Worm (Caenorhabditis elegans): Measurements from ENCODE around the gene T15B12.2.

Gene T15B12.2

ce11 chrIII:5343555-5343954, 41.9 kb upstream of the T15B12.2 start:
- no peak for TF ChIP-seq aly-2 (tag; optimal IDR thresholded peaks at IDR 0.05)
- TF ChIP-seq R02D3.7 (tag; optimal IDR thresholded peaks at IDR 0.05), result no peak
- TF ChIP-seq nhr-77 (tag; optimal IDR thresholded peaks at IDR 0.05), result no peak
- TF ChIP-seq crh-2 (tag; optimal IDR thresholded peaks at IDR 0.05), result no peak
- TF ChIP-seq elt-1 (tag; optimal IDR thresholded peaks at IDR 0.05), result no peak
- TF ChIP-seq fos-1 (tag; optimal IDR thresholded peaks at IDR 0.05), result no peak
- no peak for TF ChIP-seq lin-39 (tag; optimal IDR thresholded peaks at IDR 0.05)
- no peak for TF ChIP-seq nhr-25 (tag; optimal IDR thresholded peaks at IDR 0.05)
- no peak for TF ChIP-seq C34F6.9 (tag; optimal IDR thresholded peaks at IDR 0.05)
- no peak for TF ChIP-seq egl-27 (tag; optimal IDR thresholded peaks at IDR 0.05)
- no peak for TF ChIP-seq ama-1 (optimal IDR thresholded peaks at IDR 0.05)
- TF ChIP-seq unc-62 (GFP tag; optimal IDR thresholded peaks at IDR 0.05), result no peak
- TF ChIP-seq nhr-237 (tag; optimal IDR thresholded peaks at IDR 0.05), result no peak
- no peak for TF ChIP-seq nhr-12 (tag; optimal IDR thresholded peaks at IDR 0.05)
- no peak for TF ChIP-seq sma-3 (GFP tag; optimal IDR thresholded peaks at IDR 0.05)

- TF ChIP-seq unc-55 (GFP tag; optimal IDR thresholded peaks at IDR 0.05) (peak; percentile 31), lsy-2 (tag; optimal IDR thresholded peaks at IDR 0.05) (no peak)
Measured at ce11 chrIII:5341382-5341781, 39.7 kb upstream of the T15B12.2 start, which contains the start of gene ZK121.2. Gene ZK121.2, plus strand, starts transcription at chrIII:5341682.

- TF ChIP-seq nhr-11 (tag; optimal IDR thresholded peaks at IDR 0.05) (no peak), unc-55 (GFP tag; optimal IDR thresholded peaks at IDR 0.05) (peak; percentile 37)
Measured at ce11 chrIII:5340530-5340929, 38.8 kb upstream of the T15B12.2 start.

DNA sequence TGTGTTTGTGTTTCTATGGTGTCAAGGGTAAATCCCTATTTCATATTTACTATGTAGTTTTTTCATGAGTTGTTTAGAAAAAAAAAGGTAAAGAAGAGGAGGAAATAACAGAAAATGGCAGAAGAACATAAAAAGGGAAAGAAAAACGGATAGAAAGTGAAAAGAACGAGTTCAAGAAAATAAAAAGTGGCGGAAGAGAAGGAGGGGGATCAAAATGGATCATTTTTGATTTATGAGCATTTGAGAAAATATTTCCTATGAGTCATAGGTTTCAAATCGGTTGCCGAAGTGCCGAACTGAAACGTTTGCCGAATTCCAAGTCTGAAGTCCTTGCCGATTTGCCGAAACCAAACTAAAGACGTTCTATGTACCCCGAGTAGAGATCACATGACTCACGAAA, 37.1 kb upstream of the T15B12.2 start:
- TF ChIP-seq ZK546.5 (tag; optimal IDR thresholded peaks at IDR 0.05), result no peak
- peak; percentile 3 for TF ChIP-seq fos-1 (tag; optimal IDR thresholded peaks at IDR 0.05)
- no peak for TF ChIP-seq nhr-10 (tag; optimal IDR thresholded peaks at IDR 0.05)
- no peak for TF ChIP-seq mbf-1 (tag; optimal IDR thresholded peaks at IDR 0.05)
- peak; percentile 71 for TF ChIP-seq mab-5 (tag; optimal IDR thresholded peaks at IDR 0.05)
- no peak for TF ChIP-seq nhr-129 (tag; optimal IDR thresholded peaks at IDR 0.05)
- peak; percentile 52 for TF ChIP-seq unc-55 (GFP tag; optimal IDR thresholded peaks at IDR 0.05)
- TF ChIP-seq zag-1 (tag; optimal IDR thresholded peaks at IDR 0.05), result no peak

DNA sequence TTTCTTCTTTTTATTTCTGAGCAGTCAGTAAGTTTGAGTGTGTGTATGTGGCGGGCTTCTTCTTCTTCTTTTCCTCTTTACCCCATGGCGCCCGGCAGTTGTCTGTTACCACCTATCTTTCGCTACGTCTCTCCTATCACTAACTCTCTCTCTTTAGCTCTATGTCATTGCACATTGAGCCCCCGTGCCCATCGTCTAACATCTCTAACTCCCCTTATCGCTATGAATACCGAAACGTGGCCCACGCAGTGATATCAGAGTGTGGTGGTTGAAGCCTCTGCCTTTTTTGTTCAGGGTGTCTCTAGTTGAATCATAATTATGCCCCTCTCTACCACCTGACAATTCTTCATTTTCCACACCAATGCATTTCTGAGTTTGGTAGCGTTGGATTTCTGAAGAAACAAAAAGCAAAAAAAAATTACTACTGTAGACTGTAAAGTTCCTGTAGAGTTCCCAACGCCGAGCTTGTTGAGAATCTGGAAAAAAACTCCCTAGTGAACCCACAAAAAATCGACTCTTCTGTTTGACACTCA, 32.9 kb upstream of the T15B12.2 start:
- TF ChIP-seq F13H6.1 (tag; optimal IDR thresholded peaks at IDR 0.05), result peak; percentile 0
- peak; percentile 32 for TF ChIP-seq crh-2 (tag; optimal IDR thresholded peaks at IDR 0.05)
- TF ChIP-seq R02D3.7 (tag; optimal IDR thresholded peaks at IDR 0.05), result no peak
- TF ChIP-seq sma-9 (GFP tag; optimal IDR thresholded peaks at IDR 0.05), result peak; percentile 19
- TF ChIP-seq sma-9 (tag; optimal IDR thresholded peaks at IDR 0.05), result no peak
- TF ChIP-seq nhr-129 (tag; optimal IDR thresholded peaks at IDR 0.05), result peak; percentile 28
- TF ChIP-seq mdl-1 (tag; optimal IDR thresholded peaks at IDR 0.05), result no peak
- TF ChIP-seq fos-1 (tag; optimal IDR thresholded peaks at IDR 0.05), result peak; percentile 6
- TF ChIP-seq ztf-1 (GFP tag; conservative IDR thresholded peaks at IDR 0.05), result no peak

ce11 chrIII:5329372-5329771, 27.7 kb upstream of the T15B12.2 start:
- TF ChIP-seq R02D3.7 (tag; optimal IDR thresholded peaks at IDR 0.05) (no peak), nhr-11 (tag; optimal IDR thresholded peaks at IDR 0.05) (no peak), blmp-1 (tag; optimal IDR thresholded peaks at IDR 0.05; ENCODE audit: insufficient read depth) (no peak), ceh-82 (tag; optimal IDR thresholded peaks at IDR 0.05) (no peak), alr-1 (tag; optimal IDR thresholded peaks at IDR 0.05) (no peak), nhr-6 (tag; optimal IDR thresholded peaks at IDR 0.05) (no peak), mdl-1 (tag; optimal IDR thresholded peaks at IDR 0.05) (no peak), mbf-1 (tag; optimal IDR thresholded peaks at IDR 0.05) (no peak), snpc-4 (tag; optimal IDR thresholded peaks at IDR 0.05) (no peak), C34F6.9 (tag; optimal IDR thresholded peaks at IDR 0.05) (no peak), ceh-16 (tag; optimal IDR thresholded peaks at IDR 0.05) (no peak), unc-55 (GFP tag; optimal IDR thresholded peaks at IDR 0.05) (no peak), egl-27 (tag; optimal IDR thresholded peaks at IDR 0.05) (no peak)

Data from whole organism, L2 larva.